Worm (Caenorhabditis elegans) whole organism, late embryonic: ENCODE measurements around the gene valv-1.

Experiments
- C08G9.2 ChIP-seq: sonication (generic microtip); optimal IDR thresholded peaks from 2 replicates; lab custom pipeline; 2016; ENCODE audit warnings: mild to moderate bottlenecking, missing genetic modification characterization, moderate library complexity, missing compliant biosample characterization
- K02D7.2 ChIP-seq: sonication (generic microtip); optimal IDR thresholded peaks from 2 replicates; lab custom pipeline; 2017; ENCODE audit warnings: mild to moderate bottlenecking, missing genetic modification characterization, missing compliant biosample characterization
- T23F11.4 ChIP-seq: fragments of 200-800 bp; sonication (Bioruptor generic); optimal IDR thresholded peaks from 2 replicates; lab custom pipeline; 2018; ENCODE audit warnings: mild to moderate bottlenecking, missing genetic modification characterization, missing compliant biosample characterization
- Y22D7AL.16 ChIP-seq: sonication (generic microtip); optimal IDR thresholded peaks from 2 replicates; lab custom pipeline; 2016; ENCODE audit warnings: missing genetic modification characterization, missing compliant biosample characterization
- ahr-1 ChIP-seq: sonication (generic microtip); optimal IDR thresholded peaks from 2 replicates; lab custom pipeline; 2016; ENCODE audit warnings: missing genetic modification characterization, missing compliant biosample characterization
- ama-1 ChIP-seq: fragments of 150-350 bp; optimal IDR thresholded peaks from 2 replicates; lab custom pipeline; 2014
- ceh-14 ChIP-seq: sonication (generic microtip); optimal IDR thresholded peaks from 2 replicates; lab custom pipeline; 2016; ENCODE audit warnings: missing genotype, missing genetic modification characterization, missing compliant biosample characterization
- ceh-18 ChIP-seq: sonication (generic microtip); optimal IDR thresholded peaks from 2 replicates; lab custom pipeline; 2016; ENCODE audit warnings: missing genetic modification characterization, missing compliant biosample characterization
- ceh-19 ChIP-seq: fragments of 200-800 bp; sonication (Bioruptor generic); optimal IDR thresholded peaks from 2 replicates; lab custom pipeline; 2018; ENCODE audit warnings: mild to moderate bottlenecking, missing genetic modification characterization, missing compliant biosample characterization
- ceh-2 ChIP-seq: sonication (generic microtip); optimal IDR thresholded peaks from 2 replicates; lab custom pipeline; 2016; ENCODE audit warnings: missing genotype, missing genetic modification characterization, missing compliant biosample characterization
- ceh-24 ChIP-seq: sonication (generic microtip); optimal IDR thresholded peaks from 2 replicates; lab custom pipeline; 2016; ENCODE audit warnings: mild to moderate bottlenecking, missing genetic modification characterization, missing compliant biosample characterization
- ceh-30 ChIP-seq: fragments of 150-350 bp; optimal IDR thresholded peaks from 2 replicates; lab custom pipeline; 2014; ENCODE audit warnings: missing biosample characterization, missing genetic modification characterization
- ceh-31 ChIP-seq: sonication (generic microtip); optimal IDR thresholded peaks from 2 replicates; lab custom pipeline; 2016; ENCODE audit warnings: missing genetic modification characterization, missing compliant biosample characterization
- ceh-45 ChIP-seq: fragments of 200-800 bp; sonication (Bioruptor generic); IDR thresholded peaks from 2 replicates; pipeline ENCODE4 v1.3.6; 2022; ENCODE audit warnings: missing genetic modification reagents, missing genetic modification characterization, missing compliant biosample characterization
- ceh-48 ChIP-seq: sonication (generic microtip); optimal IDR thresholded peaks from 2 replicates; lab custom pipeline; 2016; ENCODE audit warnings: missing genetic modification characterization, inconsistent platforms, missing compliant biosample characterization
- ceh-9 ChIP-seq: sonication (generic microtip); optimal IDR thresholded peaks from 2 replicates; lab custom pipeline; 2016; ENCODE audit warnings: mild to moderate bottlenecking, missing genetic modification characterization, inconsistent platforms, missing compliant biosample characterization
- che-1 ChIP-seq: sonication (generic microtip); optimal IDR thresholded peaks from 2 replicates; lab custom pipeline; 2016; ENCODE audit warnings: mild to moderate bottlenecking, missing genetic modification characterization, missing compliant biosample characterization
- dve-1 ChIP-seq: sonication (generic microtip); optimal IDR thresholded peaks from 2 replicates; lab custom pipeline; 2017; ENCODE audit warnings: antibody characterized with exemption, mild to moderate bottlenecking, missing genetic modification characterization, missing compliant biosample characterization
- elt-2 ChIP-seq: sonication (generic microtip); optimal IDR thresholded peaks from 2 replicates; lab custom pipeline; 2016; ENCODE audit warnings: missing genetic modification reagents, missing genetic modification characterization, missing compliant biosample characterization
- eyg-1 ChIP-seq: sonication (generic microtip); optimal IDR thresholded peaks from 2 replicates; lab custom pipeline; 2016; ENCODE audit warnings: missing genotype, missing genetic modification characterization, missing compliant biosample characterization
- fax-1 ChIP-seq: sonication (generic microtip); optimal IDR thresholded peaks from 2 replicates; lab custom pipeline; 2016; ENCODE audit warnings: missing genotype, missing genetic modification characterization, missing compliant biosample characterization
- fkh-10 ChIP-seq: fragments of 150-350 bp; optimal IDR thresholded peaks from 2 replicates; lab custom pipeline; 2014; ENCODE audit warnings: missing biosample characterization, missing genetic modification reagents, missing genetic modification characterization
- fkh-6 ChIP-seq: sonication (generic microtip); optimal IDR thresholded peaks from 2 replicates; lab custom pipeline; 2016; ENCODE audit warnings: missing genetic modification characterization, missing compliant biosample characterization
- hlh-13 ChIP-seq: fragments of 200-800 bp; sonication (Bioruptor generic); optimal IDR thresholded peaks from 2 replicates; lab custom pipeline; 2018; ENCODE audit warnings: mild to moderate bottlenecking, missing genetic modification characterization, missing compliant biosample characterization
- hlh-15 ChIP-seq: sonication (generic microtip); optimal IDR thresholded peaks from 2 replicates; lab custom pipeline; 2016; ENCODE audit warnings: missing genetic modification characterization, missing compliant biosample characterization
- hlh-6 ChIP-seq: sonication (generic microtip); optimal IDR thresholded peaks from 2 replicates; lab custom pipeline; 2016; ENCODE audit warnings: missing genotype, missing genetic modification characterization, missing compliant biosample characterization
- mec-3 ChIP-seq: sonication (generic microtip); optimal IDR thresholded peaks from 2 replicates; lab custom pipeline; 2016; ENCODE audit warnings: borderline replicate concordance, missing genetic modification characterization, missing compliant biosample characterization
- nfya-1 ChIP-seq: sonication (generic microtip); optimal IDR thresholded peaks from 2 replicates; lab custom pipeline; 2017; ENCODE audit warnings: missing genetic modification characterization, mild to moderate bottlenecking, missing compliant biosample characterization, antibody characterized with exemption, moderate library complexity
- nhr-11 ChIP-seq: fragments of 150-350 bp; optimal IDR thresholded peaks from 2 replicates; lab custom pipeline; 2014; ENCODE audit warnings: missing biosample characterization, missing genetic modification characterization
- nhr-232 ChIP-seq: sonication (generic microtip); optimal IDR thresholded peaks from 2 replicates; lab custom pipeline; 2016; ENCODE audit warnings: missing genetic modification characterization, missing compliant biosample characterization
- odd-2 ChIP-seq: sonication (generic microtip); optimal IDR thresholded peaks from 2 replicates; lab custom pipeline; 2017; ENCODE audit warnings: antibody characterized with exemption, mild to moderate bottlenecking, missing genetic modification characterization, missing compliant biosample characterization
- pag-3 ChIP-seq: sonication (generic microtip); optimal IDR thresholded peaks from 2 replicates; lab custom pipeline; 2016; ENCODE audit warnings: missing compliant biosample characterization, missing genetic modification characterization, borderline replicate concordance
- pat-9 ChIP-seq: fragments of 200-800 bp; sonication (Bioruptor generic); optimal IDR thresholded peaks from 2 replicates; lab custom pipeline; 2018; ENCODE audit warnings: mild to moderate bottlenecking, missing genetic modification characterization, moderate library complexity, missing compliant biosample characterization
- pax-1 ChIP-seq: fragments of 150-350 bp; optimal IDR thresholded peaks from 2 replicates; lab custom pipeline; 2014; ENCODE audit warnings: missing biosample characterization, missing genetic modification characterization
- pha-4 ChIP-seq: fragments of 150-350 bp; optimal IDR thresholded peaks from 2 replicates; lab custom pipeline; 2018; ENCODE audit warnings: missing biosample characterization, missing genetic modification reagents, missing genetic modification characterization
- pqm-1 ChIP-seq: sonication (generic microtip); optimal IDR thresholded peaks from 2 replicates; lab custom pipeline; 2016; ENCODE audit warnings: missing genetic modification characterization, missing compliant biosample characterization
- pros-1 ChIP-seq: fragments of 150-350 bp; optimal IDR thresholded peaks from 2 replicates; lab custom pipeline; 2014; ENCODE audit warnings: missing biosample characterization, missing genetic modification reagents, missing genetic modification characterization
- ref-2 ChIP-seq: sonication (generic microtip); optimal IDR thresholded peaks from 2 replicates; lab custom pipeline; 2016; ENCODE audit warnings: missing genetic modification characterization, missing compliant biosample characterization
- rnt-1 ChIP-seq: sonication (generic microtip); optimal IDR thresholded peaks from 2 replicates; lab custom pipeline; 2016; ENCODE audit warnings: missing genetic modification characterization, missing compliant biosample characterization
- sox-2 ChIP-seq: fragments of 200-800 bp; sonication (Bioruptor generic); IDR thresholded peaks from 2 replicates; pipeline ENCODE4 v1.3.6; 2022; ENCODE audit warnings: missing genetic modification reagents, missing genetic modification characterization, missing compliant biosample characterization
- sox-4 ChIP-seq: sonication (generic microtip); optimal IDR thresholded peaks from 2 replicates; lab custom pipeline; 2017; ENCODE audit warnings: mild to moderate bottlenecking, missing genetic modification characterization, inconsistent platforms, missing compliant biosample characterization
- syd-9 ChIP-seq: sonication (generic microtip); optimal IDR thresholded peaks from 2 replicates; lab custom pipeline; 2016; ENCODE audit warnings: mild to moderate bottlenecking, missing genetic modification characterization, moderate library complexity, missing compliant biosample characterization
- unc-3 ChIP-seq, 2 experiments: fragments of 200-800 bp in 1 of 2; sonication (Bioruptor generic) in 1 of 2; sonication (generic microtip) in 1 of 2; conservative IDR thresholded peaks in 1 of 2; optimal IDR thresholded peaks in 1 of 2; 2 replicates each; pipeline versions ENCODE4 v1.3.6 to Lab custom; 2016 to 2022; ENCODE audit warnings: missing compliant biosample characterization in 2 of 2, missing genetic modification characterization in 2 of 2, missing genetic modification reagents in 1 of 2
- unc-42 ChIP-seq: sonication (generic microtip); optimal IDR thresholded peaks from 2 replicates; lab custom pipeline; 2016; ENCODE audit warnings: missing genotype, missing genetic modification characterization, missing compliant biosample characterization
- unc-55 ChIP-seq: sonication (generic microtip); optimal IDR thresholded peaks from 2 replicates; lab custom pipeline; 2017; ENCODE audit warnings: missing biosample characterization, missing genetic modification reagents, missing genetic modification characterization
- unc-86 ChIP-seq: sonication (generic microtip); optimal IDR thresholded peaks from 2 replicates; lab custom pipeline; 2016; ENCODE audit warnings: missing genetic modification characterization, missing compliant biosample characterization
- zip-5 ChIP-seq: sonication (generic microtip); optimal IDR thresholded peaks from 2 replicates; lab custom pipeline; 2016; ENCODE audit warnings: missing genetic modification characterization, missing compliant biosample characterization

The valv-1 gene

DNA sequence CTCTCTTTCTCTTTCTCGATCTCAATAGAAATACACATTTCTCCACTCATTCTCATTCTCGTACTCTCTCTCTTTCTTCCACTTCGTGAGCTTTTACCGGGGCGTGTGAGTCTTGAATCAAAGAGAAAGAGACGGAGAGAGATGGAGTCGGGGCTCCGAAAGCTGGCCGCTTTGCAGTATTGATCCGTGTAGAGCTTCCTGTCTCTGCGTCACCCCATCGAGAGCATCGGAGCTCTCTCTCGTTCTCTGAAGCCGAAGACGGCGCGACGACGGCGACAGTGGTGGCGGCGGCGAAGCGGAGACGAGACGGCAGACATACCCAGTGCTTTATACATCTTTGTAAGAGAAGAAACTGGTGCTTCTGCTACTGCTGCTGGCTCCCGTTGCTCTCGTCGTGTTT lies 43.1 kb downstream of the valv-1 start (continued):
- TF ChIP-seq ceh-18 (tag; lab: Kevin White, UChicago) (peak; percentile 71), syd-9 (tag; lab: Kevin White, UChicago) (peak; percentile 27), ceh-2 (tag; lab: Kevin White, UChicago) (peak; percentile 20), ama-1 (no peak), ceh-45 (no peak), unc-42 (tag; lab: Kevin White, UChicago) (peak; percentile 67), rnt-1 (peak; percentile 56), Y22D7AL.16 (tag; lab: Kevin White, UChicago) (no peak), elt-2 (no peak), pros-1 (tag; lab: Kevin White, UChicago) (peak; percentile 34), fkh-10 (GFP tag; lab: Kevin White, UChicago) (peak; percentile 58), eyg-1 (tag; lab: Kevin White, UChicago) (no peak), T23F11.4 (GFP tag; lab: Kevin White, UChicago) (no peak), K02D7.2 (tag; lab: Kevin White, UChicago) (no peak), unc-86 (tag; lab: Kevin White, UChicago) (no peak), pqm-1 (no peak), C08G9.2 (tag; lab: Kevin White, UChicago) (no peak), hlh-6 (tag; lab: Kevin White, UChicago) (peak; percentile 20), ceh-14 (tag; lab: Kevin White, UChicago) (peak; percentile 76), sox-4 (tag; lab: Kevin White, UChicago) (no peak), odd-2 (no peak), ceh-19 (GFP tag; lab: Kevin White, UChicago) (peak; percentile 61), nhr-11 (tag; lab: Kevin White, UChicago) (no peak), pha-4 (tag; lab: Kevin White, UChicago) (no peak), pag-3 (tag; lab: Kevin White, UChicago) (peak; percentile 54), nfya-1 (tag; lab: Kevin White, UChicago) (peak; percentile 87), nhr-232 (tag; lab: Kevin White, UChicago) (no peak), zip-5 (tag; lab: Kevin White, UChicago) (no peak), pax-1 (tag; lab: Kevin White, UChicago) (no peak), ref-2 (tag; lab: Kevin White, UChicago) (no peak), unc-3 (GFP tag; conservative IDR thresholded peaks at IDR 0.05; lab: Robert Waterston, UW) (no peak), unc-3 (tag; optimal IDR thresholded peaks at IDR 0.05; lab: Kevin White, UChicago) (no peak), fax-1 (tag; lab: Kevin White, UChicago) (peak; percentile 41), ceh-30 (tag; lab: Kevin White, UChicago) (no peak), ceh-24 (tag; lab: Kevin White, UChicago) (no peak), ceh-9 (no peak), ceh-31 (tag; lab: Kevin White, UChicago) (peak; percentile 91), ahr-1 (tag; lab: Kevin White, UChicago) (no peak), unc-55 (peak; percentile 48), hlh-13 (GFP tag; lab: Kevin White, UChicago) (no peak), che-1 (tag; lab: Kevin White, UChicago) (no peak), mec-3 (tag; lab: Kevin White, UChicago) (no peak), fkh-6 (tag; lab: Kevin White, UChicago) (no peak), ceh-48 (peak; percentile 94), dve-1 (tag; lab: Kevin White, UChicago) (no peak), hlh-15 (tag; lab: Kevin White, UChicago) (no peak), pat-9 (no peak), sox-2 (GFP tag; lab: Robert Waterston, UW) (no peak)
